Fruit fly (Drosophila melanogaster) whole organism, embryonic: ENCODE data around the gene Zaf1.

Source experiments
- Aef1 ChIP-seq: fragments of 200-800 bp; sonication (Bioruptor generic); IDR thresholded peaks from 3 replicates; pipeline ENCODE4 v1.3.6; 2022; ENCODE audit warnings: missing biosample characterization, missing genetic modification characterization
- Atf-2 ChIP-seq: fragments of 200-800 bp; sonication (Bioruptor generic); optimal IDR thresholded peaks from 2 replicates; lab custom pipeline; 2016; ENCODE audit warnings: missing biosample characterization, missing genetic modification characterization
- CG10321 ChIP-seq: fragments of 200-800 bp; sonication (Bioruptor generic); IDR thresholded peaks from 2 replicates; pipeline ENCODE4 v1.3.6; 2022; ENCODE audit warnings: missing biosample characterization, missing genetic modification characterization
- CG10366 ChIP-seq: fragments of 200-800 bp; sonication (Bioruptor generic); IDR thresholded peaks from 2 replicates; pipeline ENCODE4 v1.3.6; 2022; ENCODE audit warnings: missing biosample characterization, missing genetic modification characterization
- CG11456 ChIP-seq: fragments of 200-800 bp; sonication (Bioruptor generic); IDR thresholded peaks from 3 replicates; pipeline ENCODE4 v1.3.6; 2022; ENCODE audit warnings: missing biosample characterization, missing genetic modification characterization
- CG11723 ChIP-seq: fragments of 200-800 bp; sonication (Bioruptor generic); optimal IDR thresholded peaks from 2 replicates; lab custom pipeline; 2017; ENCODE audit warnings: missing biosample characterization, mild to moderate bottlenecking, missing genetic modification characterization
- CG12236 ChIP-seq: fragments of 200-800 bp; sonication (Bioruptor generic); optimal IDR thresholded peaks from 2 replicates; lab custom pipeline; 2016; ENCODE audit warnings: missing biosample characterization, missing genetic modification characterization
- CG1233 ChIP-seq: fragments of 200-800 bp; sonication (Bioruptor generic); optimal IDR thresholded peaks from 4 replicates; lab custom pipeline; 2018; ENCODE audit warnings: missing biosample characterization, mild to moderate bottlenecking, missing genetic modification characterization
- CG13287 ChIP-seq: fragments of 200-800 bp; sonication (Bioruptor generic); IDR thresholded peaks from 2 replicates; pipeline ENCODE4 v1.3.6; 2022; ENCODE audit warnings: missing biosample characterization, missing genetic modification characterization; ENCODE audit not compliant: partially characterized antibody
- CG15479 ChIP-seq: fragments of 200-800 bp; sonication (Bioruptor generic); optimal IDR thresholded peaks from 3 replicates; lab custom pipeline; 2019; ENCODE audit warnings: missing biosample characterization, mild to moderate bottlenecking, missing genetic modification characterization, moderate library complexity
- CG15696 ChIP-seq: fragments of 200-800 bp; sonication (Bioruptor generic); optimal IDR thresholded peaks from 2 replicates; lab custom pipeline; 2019; ENCODE audit warnings: missing biosample characterization, mild to moderate bottlenecking, missing genetic modification characterization, moderate library complexity
- CG16813 ChIP-seq: fragments of 200-800 bp; sonication (Bioruptor generic); IDR thresholded peaks from 3 replicates; pipeline ENCODE4 v1.3.6; 2022; ENCODE audit warnings: missing biosample characterization, missing genetic modification characterization; ENCODE audit not compliant: partially characterized antibody
- CG16815 ChIP-seq: fragments of 200-800 bp; sonication (Bioruptor generic); optimal IDR thresholded peaks from 3 replicates; lab custom pipeline; 2017; ENCODE audit warnings: missing biosample characterization, mild to moderate bottlenecking, missing genetic modification characterization
- CG17361 ChIP-seq: fragments of 200-800 bp; sonication (Bioruptor generic); IDR thresholded peaks from 3 replicates; pipeline ENCODE4 v1.3.6; 2022; ENCODE audit warnings: missing biosample characterization, missing genetic modification characterization
- CG17802 ChIP-seq: fragments of 200-800 bp; sonication (Bioruptor generic); optimal IDR thresholded peaks from 2 replicates; lab custom pipeline; 2018; ENCODE audit warnings: missing biosample characterization, mild to moderate bottlenecking, missing genetic modification characterization, moderate library complexity
- CG17912 ChIP-seq: fragments of 200-800 bp; sonication (Bioruptor generic); optimal IDR thresholded peaks from 2 replicates; lab custom pipeline; 2018; ENCODE audit warnings: missing biosample characterization, mild to moderate bottlenecking, missing genetic modification characterization
- CG2129 ChIP-seq: fragments of 200-800 bp; sonication (Bioruptor generic); IDR thresholded peaks from 2 replicates; pipeline ENCODE4 v1.3.6; 2022; ENCODE audit warnings: missing biosample characterization, missing genetic modification characterization; ENCODE audit not compliant: partially characterized antibody
- CG2199 ChIP-seq: fragments of 200-800 bp; sonication (Bioruptor generic); IDR thresholded peaks from 3 replicates; pipeline ENCODE4 v1.3.6; 2022; ENCODE audit warnings: missing biosample characterization, missing genetic modification characterization
- CG2202 ChIP-seq: fragments of 200-800 bp; sonication (Bioruptor generic); optimal IDR thresholded peaks from 2 replicates; lab custom pipeline; 2018; ENCODE audit warnings: missing biosample characterization, mild to moderate bottlenecking, missing genetic modification characterization
- CG31365 ChIP-seq: fragments of 200-800 bp; sonication (Bioruptor generic); optimal IDR thresholded peaks from 2 replicates; lab custom pipeline; 2018; ENCODE audit warnings: missing biosample characterization, mild to moderate bottlenecking, missing genetic modification characterization
- CG3726 ChIP-seq: fragments of 200-800 bp; sonication (Bioruptor generic); IDR thresholded peaks from 3 replicates; pipeline ENCODE4, ENCODE4 v1.3.6; 2022; ENCODE audit warnings: missing biosample characterization, missing genetic modification characterization
- CG4282 ChIP-seq: fragments of 200-800 bp; sonication (Bioruptor generic); optimal IDR thresholded peaks from 2 replicates; lab custom pipeline; 2016; ENCODE audit warnings: missing biosample characterization, missing genetic modification characterization
- CG4328 ChIP-seq: fragments of 200-800 bp; sonication (Bioruptor generic); optimal IDR thresholded peaks from 3 replicates; lab custom pipeline; 2017; ENCODE audit warnings: missing biosample characterization, missing genetic modification reagents, missing genetic modification characterization
- CG4730 ChIP-seq: fragments of 200-800 bp; sonication (Bioruptor generic); IDR thresholded peaks from 2 replicates; pipeline ENCODE4 v1.3.6; 2022; ENCODE audit warnings: missing biosample characterization, missing genetic modification characterization
- CG5245 ChIP-seq: fragments of 200-800 bp; sonication (Bioruptor generic); optimal IDR thresholded peaks from 3 replicates; lab custom pipeline; 2016; ENCODE audit warnings: missing biosample characterization, missing genetic modification characterization
- CG6791 ChIP-seq: fragments of 200-800 bp; sonication (Bioruptor generic); IDR thresholded peaks from 3 replicates; pipeline ENCODE4 v1.3.6; 2022; ENCODE audit warnings: missing biosample characterization, missing genetic modification characterization; ENCODE audit not compliant: partially characterized antibody
- CG7357 ChIP-seq: fragments of 200-800 bp; sonication (Bioruptor generic); IDR thresholded peaks from 3 replicates; pipeline ENCODE4 v1.3.6; 2022; ENCODE audit warnings: missing biosample characterization, missing genetic modification characterization
- CG9215 ChIP-seq: fragments of 200-800 bp; sonication (Bioruptor generic); IDR thresholded peaks from 2 replicates; pipeline ENCODE4 v1.3.6; 2022; ENCODE audit warnings: missing biosample characterization, missing genetic modification characterization
- Dll ChIP-seq: fragments of 200-800 bp; sonication (Bioruptor generic); IDR thresholded peaks from 4 replicates; pipeline ENCODE4 v1.3.6; 2022; ENCODE audit warnings: missing biosample characterization, missing genetic modification characterization; ENCODE audit not compliant: partially characterized antibody
- Dref ChIP-seq: fragments of 200-800 bp; sonication (Bioruptor generic); IDR thresholded peaks from 2 replicates; pipeline ENCODE4 v1.3.6; 2022; ENCODE audit warnings: missing biosample characterization, missing genetic modification characterization
- HLH3B ChIP-seq: fragments of 200-800 bp; sonication (Bioruptor generic); IDR thresholded peaks from 2 replicates; pipeline ENCODE4 v1.3.6; 2022; ENCODE audit warnings: missing biosample characterization, missing genetic modification characterization
- Hr51 ChIP-seq, 2 experiments: fragments of 200-800 bp; sonication (Bioruptor generic); optimal IDR thresholded peaks; 2 replicates in 1 of 2; 3 replicates in 1 of 2; lab custom pipeline; 2016 to 2018; ENCODE audit warnings: missing biosample characterization in 2 of 2, missing genetic modification characterization in 2 of 2, mild to moderate bottlenecking in 1 of 2, moderate library complexity in 1 of 2
- Myb ChIP-seq: fragments of 200-800 bp; sonication (Bioruptor generic); optimal IDR thresholded peaks from 2 replicates; lab custom pipeline; 2016; ENCODE audit warnings: missing biosample characterization, missing genetic modification characterization
- Nf-YA ChIP-seq: fragments of 200-800 bp; sonication (Bioruptor generic); IDR thresholded peaks from 2 replicates; pipeline ENCODE4 v1.3.6; 2022; ENCODE audit warnings: missing biosample characterization, missing genetic modification characterization
- Opbp ChIP-seq: fragments of 200-800 bp; sonication (Bioruptor generic); IDR thresholded peaks from 3 replicates; pipeline ENCODE4 v1.3.6; 2022; ENCODE audit warnings: missing biosample characterization, missing genetic modification characterization; ENCODE audit not compliant: partially characterized antibody
- Sry-β ChIP-seq: fragments of 200-800 bp; sonication (Bioruptor generic); optimal IDR thresholded peaks from 2 replicates; lab custom pipeline; 2018; ENCODE audit warnings: missing biosample characterization, mild to moderate bottlenecking, missing genetic modification characterization, moderate library complexity
- chm ChIP-seq: fragments of 200-800 bp; sonication (Bioruptor generic); IDR thresholded peaks from 2 replicates; pipeline ENCODE4 v1.3.6; 2022; ENCODE audit warnings: missing biosample characterization, missing genetic modification characterization
- dpn ChIP-seq, 2 experiments: fragments of 200-800 bp; sonication (Bioruptor generic); optimal IDR thresholded peaks; 3 replicates each; lab custom pipeline; 2016; ENCODE audit warnings: missing biosample characterization in 2 of 2, missing genetic modification characterization in 2 of 2
- exex ChIP-seq: fragments of 200-800 bp; sonication (Bioruptor generic); optimal IDR thresholded peaks from 4 replicates; lab custom pipeline; 2018; ENCODE audit warnings: missing biosample characterization, mild to moderate bottlenecking, missing genetic modification characterization, moderate library complexity
- kah ChIP-seq: fragments of 200-800 bp; sonication (Bioruptor generic); optimal IDR thresholded peaks from 2 replicates; lab custom pipeline; 2018; ENCODE audit warnings: missing biosample characterization, mild to moderate bottlenecking, missing genetic modification characterization
- klu ChIP-seq: fragments of 200-800 bp; sonication (Bioruptor generic); IDR thresholded peaks from 2 replicates; pipeline ENCODE4 v1.3.6; 2022; ENCODE audit warnings: missing biosample characterization, missing genetic modification characterization
- kni ChIP-seq: fragments of 200-800 bp; sonication (Bioruptor generic); optimal IDR thresholded peaks from 3 replicates; lab custom pipeline; 2017; ENCODE audit warnings: mild to moderate bottlenecking, missing biosample characterization, missing genetic modification reagents, missing genetic modification characterization
- oc ChIP-seq: fragments of 200-800 bp; sonication (Bioruptor generic); optimal IDR thresholded peaks from 2 replicates; lab custom pipeline; 2018; ENCODE audit warnings: missing biosample characterization, mild to moderate bottlenecking, missing genetic modification characterization, moderate library complexity
- otp ChIP-seq: fragments of 200-800 bp; sonication (Bioruptor generic); IDR thresholded peaks from 3 replicates; pipeline ENCODE4, ENCODE4 v1.3.6; 2022; ENCODE audit warnings: missing biosample characterization, missing genetic modification characterization
- sens-2 ChIP-seq: fragments of 200-800 bp; sonication (Bioruptor generic); IDR thresholded peaks from 2 replicates; pipeline ENCODE4 v1.3.6; 2022; ENCODE audit warnings: missing biosample characterization, missing genetic modification characterization
- ssp ChIP-seq: fragments of 200-800 bp; sonication (Bioruptor generic); IDR thresholded peaks from 2 replicates; pipeline ENCODE4 v1.3.6; 2022; ENCODE audit warnings: missing biosample characterization, missing genetic modification characterization
- ttk ChIP-seq: fragments of 200-800 bp; sonication (Bioruptor generic); IDR thresholded peaks from 2 replicates; pipeline ENCODE4 v2.1.2; 2022; ENCODE audit warnings: missing biosample characterization, missing genetic modification characterization
- tx ChIP-seq: fragments of 200-800 bp; sonication (Bioruptor generic); optimal IDR thresholded peaks from 2 replicates; lab custom pipeline; 2016; ENCODE audit warnings: missing biosample characterization, missing genetic modification characterization
- zen2 ChIP-seq: fragments of 200-800 bp; sonication (Bioruptor generic); IDR thresholded peaks from 3 replicates; pipeline ENCODE4 v1.3.6; 2022; ENCODE audit warnings: missing biosample characterization, missing genetic modification characterization; ENCODE audit not compliant: partially characterized antibody

Zaf1 gene

DNA sequence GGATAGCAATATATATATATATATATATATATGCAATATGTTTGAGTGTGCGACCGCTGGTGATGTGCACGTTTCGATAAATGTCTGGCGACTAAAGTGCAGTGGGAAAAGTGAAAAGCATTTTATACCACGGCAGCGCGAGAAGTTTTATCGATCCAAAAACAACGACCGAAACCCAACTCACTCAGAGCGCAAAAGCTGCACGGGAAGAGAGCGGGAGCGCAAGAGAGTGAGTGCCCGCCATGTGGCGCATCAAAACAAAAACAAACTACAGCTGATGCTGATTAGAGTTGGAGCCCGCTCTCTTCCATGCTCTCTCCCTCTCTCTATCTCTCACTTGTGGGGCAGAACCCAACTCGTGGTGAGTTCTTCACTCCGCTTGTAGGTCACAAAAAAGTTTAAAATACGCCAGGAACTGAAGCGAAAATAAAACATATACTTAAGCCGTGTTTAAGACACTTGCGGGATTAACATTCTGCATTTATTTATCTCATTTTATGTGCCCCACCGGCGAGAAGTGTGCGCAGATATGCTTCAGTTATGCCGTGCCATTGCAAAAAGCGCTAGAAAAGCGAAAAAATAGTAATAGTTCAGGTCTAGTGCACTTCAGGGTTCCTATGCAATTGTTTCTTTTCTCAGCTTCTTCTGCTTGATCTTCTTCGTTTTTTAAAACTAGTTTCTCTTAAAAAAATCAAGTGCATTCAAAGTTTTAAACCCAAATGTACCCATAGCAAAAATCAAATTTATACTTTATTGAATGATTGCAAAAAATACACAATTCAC is 20.6 kb downstream of the Zaf1 start (continued):
- no peak for TF ChIP-seq CG4282 (GFP tag; lab: Kevin White, UChicago)
- TF ChIP-seq Sry-β (GFP tag; lab: Kevin White, UChicago): no peak
- no peak for TF ChIP-seq exex
- TF ChIP-seq sens-2 (GFP tag; lab: Robert Waterston, UW): peak; percentile 23; the same call in 1 of the 2 replicates
- TF ChIP-seq CG5245: no peak
- peak; percentile 30; the same call in 1 of the 3 replicates for TF ChIP-seq CG7357 (GFP tag; lab: Robert Waterston, UW)
- no peak for TF ChIP-seq CG2202 (tag; lab: Kevin White, UChicago)
- no peak for TF ChIP-seq CG11723 (GFP tag; lab: Kevin White, UChicago)
- no peak for TF ChIP-seq Myb (GFP tag; lab: Kevin White, UChicago)
- peak; percentile 77 for TF ChIP-seq Dll (GFP tag; lab: Robert Waterston, UW)
- TF ChIP-seq CG13287 (GFP tag; lab: Robert Waterston, UW): peak; percentile 76
- TF ChIP-seq CG4730 (GFP tag; lab: Robert Waterston, UW): no peak
- TF ChIP-seq tx (GFP tag; lab: Kevin White, UChicago): no peak
- no peak for TF ChIP-seq CG2129 (GFP tag; lab: Robert Waterston, UW)
- 0 out of 2 replicates have a peak, but pooled peaks have one; percentile 36 for TF ChIP-seq Dref (GFP tag; lab: Robert Waterston, UW)
- no peak for TF ChIP-seq kah
- TF ChIP-seq Aef1: peak; percentile 33; the same call in 1 of the 3 replicates
- TF ChIP-seq CG10321: no peak
- TF ChIP-seq CG17912: no peak
- no peak for TF ChIP-seq ssp (GFP tag; lab: Robert Waterston, UW)
- no peak for TF ChIP-seq CG1233 (GFP tag; lab: Kevin White, UChicago)
- no peak for TF ChIP-seq Atf-2
- TF ChIP-seq kni (GFP tag; lab: Kevin White, UChicago): no peak
- TF ChIP-seq HLH3B (GFP tag; lab: Robert Waterston, UW): no peak
- TF ChIP-seq otp: no peak
- no peak for TF ChIP-seq CG16813
- peak; percentile 30; the same call in 1 of the 2 replicates for TF ChIP-seq chm (GFP tag; lab: Robert Waterston, UW)
- no peak for TF ChIP-seq klu (GFP tag; lab: Robert Waterston, UW)
- no peak for TF ChIP-seq Nf-YA (GFP tag; lab: Robert Waterston, UW)
- TF ChIP-seq CG11456 (GFP tag; lab: Robert Waterston, UW): no peak
- no peak for TF ChIP-seq dpn (GFP tag; optimal IDR thresholded peaks at IDR 0.05; lab: Kevin White, UChicago)
- TF ChIP-seq CG3726 (GFP tag; lab: Robert Waterston, UW): no peak
- TF ChIP-seq CG16815 (GFP tag; lab: Kevin White, UChicago): no peak
- TF ChIP-seq zen2 (GFP tag; lab: Robert Waterston, UW): peak; percentile 90; the same call in 2 of the 3 replicates
- no peak for TF ChIP-seq ttk
- TF ChIP-seq CG12236 (GFP tag; lab: Kevin White, UChicago): no peak
- no peak; the same call in 2 of the 3 replicates for TF ChIP-seq CG2199
- no peak for TF ChIP-seq CG9215 (GFP tag; lab: Robert Waterston, UW)
- TF ChIP-seq CG15479: no peak
- TF ChIP-seq oc: peak; percentile 34
- TF ChIP-seq CG17802 (tag; lab: Kevin White, UChicago): no peak
- TF ChIP-seq CG4328: no peak
- no peak for TF ChIP-seq CG15696 (tag; lab: Kevin White, UChicago)
- no peak for TF ChIP-seq CG17361 (GFP tag; lab: Robert Waterston, UW)
- 0 out of 3 replicates have a peak, but pooled peaks have one; percentile 26 for TF ChIP-seq CG6791 (GFP tag; lab: Robert Waterston, UW)
- TF ChIP-seq CG10366 (GFP tag; lab: Robert Waterston, UW): no peak
- no peak for TF ChIP-seq CG31365
- TF ChIP-seq Hr51 (GFP tag; optimal IDR thresholded peaks at IDR 0.05; lab: Kevin White, UChicago): no peak
- TF ChIP-seq Opbp: peak; percentile 48; the same call in 1 of the 3 replicates
